Worm (Caenorhabditis elegans) whole organism, L4 larva: ENCODE results near the gene srsx-25.
A peak's percentile ranks its signal among the peaks of the same experiment; 100 is the strongest.

ENCODE experiments used
- F10B5.3 ChIP-seq: sonication (generic microtip); optimal IDR thresholded peaks from 2 replicates; lab custom pipeline; 2016; ENCODE audit warnings: mild to moderate bottlenecking, missing genetic modification characterization, missing compliant biosample characterization
- F26F4.8 ChIP-seq: fragments of 200-800 bp; sonication (Bioruptor generic); conservative IDR thresholded peaks from 2 replicates; pipeline ENCODE4 v1.3.6; 2022; ENCODE audit warnings: missing genetic modification characterization, missing compliant biosample characterization
- R02D3.7 ChIP-seq: fragments of 150-350 bp; sonication (generic microtip); optimal IDR thresholded peaks from 3 replicates; lab custom pipeline; 2014; ENCODE audit warnings: missing biosample characterization, missing genetic modification characterization
- T26A8.4 ChIP-seq: fragments of 200-800 bp; sonication (Bioruptor generic); IDR thresholded peaks from 2 replicates; pipeline ENCODE4 v1.3.6; 2022; ENCODE audit warnings: missing genetic modification characterization, missing compliant biosample characterization
- Y105C5A.15 ChIP-seq: fragments of 200-800 bp; sonication (Bioruptor generic); IDR thresholded peaks from 2 replicates; pipeline ENCODE4 v1.3.6; 2022; ENCODE audit warnings: missing genetic modification characterization, missing compliant biosample characterization
- ZK546.5 ChIP-seq, 2 experiments: sonication (generic microtip); optimal IDR thresholded peaks; 2 replicates each; lab custom pipeline; 2017; ENCODE audit warnings: missing biosample characterization in 2 of 2, missing genetic modification characterization in 2 of 2
- aly-2 ChIP-seq: sonication (generic microtip); optimal IDR thresholded peaks from 2 replicates; lab custom pipeline; 2018; ENCODE audit warnings: missing biosample characterization, missing genetic modification characterization
- ama-1 ChIP-seq: fragments of 150-350 bp; optimal IDR thresholded peaks from 2 replicates; lab custom pipeline; 2014; ENCODE audit warnings: inconsistent platforms, mixed read lengths
- arid-1 ChIP-seq: fragments of 200-800 bp; sonication (Bioruptor generic); conservative IDR thresholded peaks from 2 replicates; pipeline ENCODE4 v1.3.6; 2022; ENCODE audit warnings: missing genetic modification reagents, missing genetic modification characterization, missing compliant biosample characterization
- ceh-28 ChIP-seq: fragments of 150-350 bp; optimal IDR thresholded peaks from 2 replicates; lab custom pipeline; 2014; ENCODE audit warnings: missing biosample characterization, missing genetic modification reagents, missing genetic modification characterization
- ceh-32 ChIP-seq: sonication (generic microtip); optimal IDR thresholded peaks from 2 replicates; lab custom pipeline; 2016; ENCODE audit warnings: mild to moderate bottlenecking, missing genetic modification characterization, missing compliant biosample characterization; ENCODE audit not compliant: poor library complexity
- ceh-44 ChIP-seq: fragments of 200-800 bp; sonication (Bioruptor generic); IDR thresholded peaks from 2 replicates; pipeline ENCODE4 v1.3.6; 2022; ENCODE audit warnings: missing genetic modification reagents, missing genetic modification characterization, missing compliant biosample characterization
- ceh-62 ChIP-seq: sonication (generic microtip); optimal IDR thresholded peaks from 2 replicates; lab custom pipeline; 2017; ENCODE audit warnings: missing biosample characterization, missing genetic modification characterization
- cey-2 ChIP-seq: sonication (generic microtip); optimal IDR thresholded peaks from 3 replicates; lab custom pipeline; 2017; ENCODE audit warnings: missing genetic modification characterization, mild to moderate bottlenecking, missing compliant biosample characterization, antibody characterized with exemption, borderline replicate concordance; ENCODE audit not compliant: insufficient read depth
- ctbp-1 ChIP-seq: fragments of 200-800 bp; sonication (Bioruptor generic); IDR thresholded peaks from 2 replicates; pipeline ENCODE4 v1.3.6; 2022; ENCODE audit warnings: missing genetic modification reagents, missing genetic modification characterization, missing compliant biosample characterization
- daf-16 ChIP-seq, 3 experiments: sonication (generic microtip); optimal IDR thresholded peaks; 2 replicates each; lab custom pipeline; 2016 to 2017; ENCODE audit warnings: missing genetic modification characterization in 3 of 3, missing genetic modification reagents in 3 of 3, mild to moderate bottlenecking in 2 of 3, missing compliant biosample characterization in 2 of 3, missing biosample characterization in 1 of 3, moderate library complexity in 1 of 3
- daf-19 ChIP-seq: fragments of 200-800 bp; sonication (Bioruptor generic); conservative IDR thresholded peaks from 2 replicates; pipeline ENCODE4 v1.3.6; 2022; ENCODE audit warnings: missing genetic modification characterization, missing compliant biosample characterization
- dmd-6 ChIP-seq: fragments of 200-800 bp; sonication (Bioruptor generic); IDR thresholded peaks from 2 replicates; pipeline ENCODE4 v1.3.6; 2022; ENCODE audit warnings: missing genetic modification reagents, missing genetic modification characterization, missing compliant biosample characterization
- dve-1 ChIP-seq: sonication (generic microtip); optimal IDR thresholded peaks from 2 replicates; lab custom pipeline; 2017; ENCODE audit warnings: antibody characterized with exemption, mild to moderate bottlenecking, missing genetic modification characterization, missing compliant biosample characterization; ENCODE audit not compliant: insufficient read depth
- fkh-10 ChIP-seq: fragments of 150-350 bp; optimal IDR thresholded peaks from 2 replicates; lab custom pipeline; 2014; ENCODE audit warnings: missing biosample characterization, missing genetic modification reagents, missing genetic modification characterization
- hif-1 ChIP-seq, 2 experiments: sonication (generic microtip); optimal IDR thresholded peaks; 2 replicates each; lab custom pipeline; 2016 to 2017; ENCODE audit warnings: missing compliant biosample characterization in 2 of 2, missing genetic modification characterization in 2 of 2, missing genetic modification reagents in 2 of 2, missing genotype in 2 of 2, mild to moderate bottlenecking in 1 of 2
- jun-1 ChIP-seq: fragments of 150-350 bp; optimal IDR thresholded peaks from 2 replicates; lab custom pipeline; 2014; ENCODE audit warnings: missing biosample characterization, missing genetic modification reagents, missing genetic modification characterization
- lin-1 ChIP-seq: fragments of 200-800 bp; sonication (Bioruptor generic); IDR thresholded peaks from 2 replicates; pipeline ENCODE4 v1.3.6; 2022; ENCODE audit warnings: missing genetic modification reagents, missing genetic modification characterization, missing compliant biosample characterization
- lin-29 ChIP-seq: fragments of 200-800 bp; sonication (Bioruptor generic); IDR thresholded peaks from 2 replicates; pipeline ENCODE4 v1.3.6; 2022; ENCODE audit warnings: missing genetic modification reagents, missing genetic modification characterization, missing compliant biosample characterization
- lin-39 ChIP-seq: fragments of 150-350 bp; optimal IDR thresholded peaks from 2 replicates; lab custom pipeline; 2014; ENCODE audit warnings: missing biosample characterization, missing genetic modification reagents, missing genetic modification characterization
- lir-3 ChIP-seq: sonication (generic microtip); optimal IDR thresholded peaks from 2 replicates; lab custom pipeline; 2016; ENCODE audit warnings: mild to moderate bottlenecking, missing genetic modification characterization, missing compliant biosample characterization
- lsy-2 ChIP-seq, 2 experiments: fragments of 150-350 bp in 1 of 2; sonication (generic microtip) in 1 of 2; optimal IDR thresholded peaks; 2 replicates each; lab custom pipeline; 2014 to 2017; ENCODE audit warnings: missing biosample characterization in 2 of 2, missing genetic modification characterization in 2 of 2
- mdt-29 ChIP-seq: fragments of 200-800 bp; sonication (Bioruptor generic); IDR thresholded peaks from 2 replicates; pipeline ENCODE4 v1.3.6; 2022; ENCODE audit warnings: missing genetic modification reagents, missing genetic modification characterization, missing compliant biosample characterization
- mes-2 ChIP-seq: sonication (generic microtip); optimal IDR thresholded peaks from 2 replicates; lab custom pipeline; 2016; ENCODE audit warnings: missing genotype, mild to moderate bottlenecking, missing genetic modification characterization, missing compliant biosample characterization; ENCODE audit not compliant: poor library complexity, severe bottlenecking
- mxl-3 ChIP-seq: fragments of 200-800 bp; sonication (Bioruptor generic); optimal IDR thresholded peaks from 2 replicates; lab custom pipeline; 2018; ENCODE audit warnings: mild to moderate bottlenecking, missing genetic modification characterization, missing compliant biosample characterization
- nhr-10 ChIP-seq: fragments of 150-350 bp; optimal IDR thresholded peaks from 2 replicates; lab custom pipeline; 2014; ENCODE audit warnings: missing biosample characterization, missing genetic modification characterization
- nhr-11 ChIP-seq: fragments of 150-350 bp; optimal IDR thresholded peaks from 2 replicates; lab custom pipeline; 2014; ENCODE audit warnings: missing biosample characterization, missing genetic modification characterization
- nhr-237 ChIP-seq: sonication (generic microtip); optimal IDR thresholded peaks from 2 replicates; lab custom pipeline; 2017; ENCODE audit warnings: missing biosample characterization, missing genetic modification characterization
- nhr-25 ChIP-seq: sonication (generic microtip); optimal IDR thresholded peaks from 2 replicates; lab custom pipeline; 2017; ENCODE audit warnings: missing genetic modification characterization, mild to moderate bottlenecking, missing compliant biosample characterization, antibody characterized with exemption, moderate library complexity, borderline replicate concordance; ENCODE audit not compliant: insufficient read depth
- nhr-28 ChIP-seq: fragments of 150-350 bp; optimal IDR thresholded peaks from 2 replicates; lab custom pipeline; 2014; ENCODE audit warnings: missing biosample characterization, missing genetic modification characterization
- nhr-48 ChIP-seq: sonication (generic microtip); optimal IDR thresholded peaks from 2 replicates; lab custom pipeline; 2016; ENCODE audit warnings: mild to moderate bottlenecking, missing genetic modification characterization, missing compliant biosample characterization
- nhr-6 ChIP-seq: fragments of 150-350 bp; optimal IDR thresholded peaks from 2 replicates; lab custom pipeline; 2014; ENCODE audit warnings: missing biosample characterization, missing genetic modification characterization
- nhr-76 ChIP-seq: fragments of 150-350 bp; optimal IDR thresholded peaks from 2 replicates; lab custom pipeline; 2014; ENCODE audit warnings: missing biosample characterization, missing genetic modification characterization
- php-3 ChIP-seq: fragments of 200-800 bp; sonication (Bioruptor generic); IDR thresholded peaks from 2 replicates; pipeline ENCODE4 v1.3.6; 2022; ENCODE audit warnings: missing genetic modification reagents, missing genetic modification characterization, missing compliant biosample characterization
- pqm-1 ChIP-seq: sonication (generic microtip); optimal IDR thresholded peaks from 2 replicates; lab custom pipeline; 2017; ENCODE audit warnings: missing biosample characterization, missing genetic modification characterization
- rbr-2 ChIP-seq: sonication (generic microtip); optimal IDR thresholded peaks from 2 replicates; lab custom pipeline; 2016; ENCODE audit warnings: missing genotype, missing genetic modification characterization, missing compliant biosample characterization
- saeg-2 ChIP-seq: fragments of 200-800 bp; sonication (Bioruptor generic); IDR thresholded peaks from 2 replicates; pipeline ENCODE4 v1.3.6; 2022; ENCODE audit warnings: missing genetic modification reagents, missing genetic modification characterization, missing compliant biosample characterization
- skn-1 ChIP-seq: fragments of 150-350 bp; optimal IDR thresholded peaks from 2 replicates; lab custom pipeline; 2014; ENCODE audit warnings: missing biosample characterization, missing genetic modification characterization
- spr-1 ChIP-seq: sonication (generic microtip); optimal IDR thresholded peaks from 2 replicates; lab custom pipeline; 2016; ENCODE audit warnings: mild to moderate bottlenecking, missing genetic modification characterization, missing compliant biosample characterization
- spr-3 ChIP-seq: fragments of 200-800 bp; sonication (Bioruptor generic); optimal IDR thresholded peaks from 2 replicates; lab custom pipeline; 2018; ENCODE audit warnings: mild to moderate bottlenecking, missing genetic modification characterization, missing compliant biosample characterization
- unc-130 ChIP-seq: sonication (generic microtip); optimal IDR thresholded peaks from 2 replicates; lab custom pipeline; 2016; ENCODE audit warnings: missing genetic modification reagents, missing genetic modification characterization, missing compliant biosample characterization
- unc-39 ChIP-seq: sonication (generic microtip); optimal IDR thresholded peaks from 2 replicates; lab custom pipeline; 2017; ENCODE audit warnings: missing biosample characterization, missing genetic modification characterization
- vab-7 ChIP-seq: fragments of 200-800 bp; sonication (Bioruptor generic); IDR thresholded peaks from 2 replicates; pipeline ENCODE4 v1.3.6; 2022; ENCODE audit warnings: missing genetic modification reagents, missing genetic modification characterization, missing compliant biosample characterization
- zip-2 ChIP-seq: fragments of 150-350 bp; optimal IDR thresholded peaks from 2 replicates; lab custom pipeline; 2014; ENCODE audit warnings: missing biosample characterization, missing genetic modification characterization

Gene srsx-25

ce11 chrIV:13347232-13347715 lies 17.7 kb upstream of the srsx-25 start, which contains the start of gene W02A2.9 (continued):
- TF ChIP-seq ZK546.5 (tag; optimal IDR thresholded peaks at IDR 0.05; lab: Kevin White, UChicago) (no peak), fkh-10 (GFP tag; lab: Kevin White, UChicago) (no peak), skn-1 (tag; lab: Kevin White, UChicago) (no peak), arid-1 (GFP tag; lab: Robert Waterston, UW) (no peak), ceh-62 (tag; lab: Kevin White, UChicago) (no peak), ceh-32 (tag; lab: Kevin White, UChicago) (no peak), unc-130 (GFP tag; lab: Kevin White, UChicago) (no peak), daf-16 (GFP tag; optimal IDR thresholded peaks at IDR 0.05; lab: Kevin White, UChicago) (no peak), daf-16 (tag; optimal IDR thresholded peaks at IDR 0.05; lab: Kevin White, UChicago) (peak; percentile 95), php-3 (GFP tag; lab: Robert Waterston, UW) (0 out of 2 replicates have a peak, but pooled peaks have one; percentile 28), dve-1 (peak; percentile 72), T26A8.4 (GFP tag; lab: Robert Waterston, UW) (no peak), nhr-76 (no peak), nhr-6 (tag; lab: Kevin White, UChicago) (no peak), dmd-6 (GFP tag; lab: Robert Waterston, UW) (peak; percentile 86), nhr-11 (no peak), lin-1 (GFP tag; lab: Robert Waterston, UW) (no peak), lsy-2 (tag; optimal IDR thresholded peaks at IDR 0.05; lab: Kevin White, UChicago) (peak; percentile 11 to 49), daf-19 (GFP tag; lab: Robert Waterston, UW) (no peak), ama-1 (lab: Kevin White, UChicago) (no peak), unc-39 (tag; lab: Kevin White, UChicago) (no peak), ceh-28 (no peak), cey-2 (tag; lab: Kevin White, UChicago) (no peak), jun-1 (tag; lab: Kevin White, UChicago) (no peak), lin-29 (GFP tag; lab: Robert Waterston, UW) (no peak), lir-3 (tag; lab: Kevin White, UChicago) (no peak), nhr-28 (peak; percentile 57), hif-1 (tag; optimal IDR thresholded peaks at IDR 0.05; lab: Kevin White, UChicago) (peak in 1 of 2 experiments; percentile 57), mdt-29 (GFP tag; lab: Robert Waterston, UW) (no peak), spr-1 (tag; lab: Kevin White, UChicago) (no peak), ceh-44 (GFP tag; lab: Robert Waterston, UW) (no peak), lin-39 (no peak), nhr-48 (tag; lab: Kevin White, UChicago) (peak; percentile 41), nhr-25 (tag; lab: Kevin White, UChicago) (no peak), mes-2 (peak; percentile 5), mxl-3 (no peak), vab-7 (GFP tag; lab: Robert Waterston, UW) (no peak), F26F4.8 (GFP tag; lab: Robert Waterston, UW) (no peak), Y105C5A.15 (GFP tag; lab: Robert Waterston, UW) (no peak), saeg-2 (GFP tag; lab: Robert Waterston, UW) (no peak), nhr-237 (tag; lab: Kevin White, UChicago) (no peak), nhr-10 (tag; lab: Kevin White, UChicago) (no peak), pqm-1 (tag; lab: Kevin White, UChicago) (peak; percentile 96), rbr-2 (tag; lab: Kevin White, UChicago) (no peak), spr-3 (GFP tag; lab: Kevin White, UChicago) (no peak), aly-2 (tag; lab: Kevin White, UChicago) (no peak), R02D3.7 (tag; lab: Kevin White, UChicago) (no peak), F10B5.3 (tag; lab: Kevin White, UChicago) (no peak), ctbp-1 (no peak), zip-2 (tag; lab: Kevin White, UChicago) (no peak)
